Fruit fly (Drosophila melanogaster): Measurements from ENCODE around the gene Sec15.

The Sec15 gene

DNA sequence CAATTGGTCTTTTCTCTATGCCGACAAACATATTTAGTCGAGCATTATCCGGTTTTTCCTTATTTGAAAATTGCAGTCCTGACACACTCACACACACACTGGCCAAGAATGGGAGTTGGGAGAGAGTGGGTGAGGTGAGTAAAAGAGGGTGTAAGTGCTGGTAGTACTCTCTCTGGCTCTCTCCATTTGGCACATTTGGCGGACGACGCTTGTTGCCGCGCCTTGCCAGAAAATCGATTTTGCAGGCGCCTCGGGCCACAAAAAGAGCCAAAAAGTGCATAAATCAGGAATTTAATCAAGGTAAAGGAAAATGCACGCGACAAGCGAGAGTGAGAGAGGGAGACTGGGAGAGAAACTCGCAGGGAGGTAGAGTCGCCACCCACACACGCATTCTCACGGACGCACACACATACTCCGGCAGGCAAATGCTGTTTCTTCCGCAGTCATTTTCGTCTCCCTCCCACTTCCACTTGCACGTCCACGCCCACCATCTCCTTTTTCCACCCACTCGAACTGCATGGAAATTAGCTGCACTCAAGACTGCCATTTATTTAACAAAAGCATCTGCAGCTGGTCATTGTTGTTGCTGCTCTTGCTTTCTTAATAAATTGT, 11.1 kb downstream of the Sec15 start:
- no peak for TF ChIP-seq CG8478 (optimal IDR thresholded peaks at IDR 0.05)

DNA sequence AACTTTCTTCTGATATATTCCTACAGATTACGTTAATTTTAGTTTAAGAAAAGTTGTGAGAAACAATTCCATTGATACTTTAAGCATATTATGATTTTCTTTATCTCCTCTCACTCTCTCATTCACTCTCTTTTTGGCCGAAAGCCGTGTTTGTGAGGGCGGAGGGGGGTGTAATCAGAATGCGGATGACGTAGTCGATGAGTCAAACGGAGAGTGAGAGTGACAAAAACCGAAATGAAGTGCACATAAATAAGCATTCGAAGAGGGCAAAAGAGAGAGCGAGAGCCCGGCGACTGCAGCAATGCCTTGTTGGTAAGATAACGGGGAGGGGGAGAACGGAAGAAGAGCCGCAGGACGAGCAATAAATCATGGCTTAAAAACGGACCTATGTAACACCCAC, 13.5 kb downstream of the Sec15 start:
- no peak for TF ChIP-seq CTCF (optimal IDR thresholded peaks at IDR 0.05)
- TF ChIP-seq CG8478 (optimal IDR thresholded peaks at IDR 0.05) = no peak

DNA sequence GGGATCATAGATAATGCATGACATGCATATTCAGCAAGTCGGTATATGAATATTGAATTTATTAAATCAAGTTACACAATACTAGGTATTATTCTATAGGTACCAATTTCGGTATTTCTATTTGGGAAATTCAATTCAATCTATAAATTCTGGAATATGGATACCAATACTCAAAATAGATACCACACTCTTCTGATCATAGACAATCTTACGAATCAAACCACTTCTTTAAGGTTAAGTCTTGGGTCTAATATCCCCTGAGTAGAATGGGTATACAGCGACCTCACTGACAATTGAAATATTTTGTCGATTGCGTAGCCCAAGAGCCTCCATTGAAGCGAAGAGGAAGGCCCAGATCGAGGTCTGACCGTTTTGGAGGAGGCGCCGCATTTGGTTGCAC, 14.9 kb downstream of the Sec15 start:
- TF ChIP-seq CG8478 (optimal IDR thresholded peaks at IDR 0.05) (no peak), CTCF (optimal IDR thresholded peaks at IDR 0.05) (no peak)

DNA sequence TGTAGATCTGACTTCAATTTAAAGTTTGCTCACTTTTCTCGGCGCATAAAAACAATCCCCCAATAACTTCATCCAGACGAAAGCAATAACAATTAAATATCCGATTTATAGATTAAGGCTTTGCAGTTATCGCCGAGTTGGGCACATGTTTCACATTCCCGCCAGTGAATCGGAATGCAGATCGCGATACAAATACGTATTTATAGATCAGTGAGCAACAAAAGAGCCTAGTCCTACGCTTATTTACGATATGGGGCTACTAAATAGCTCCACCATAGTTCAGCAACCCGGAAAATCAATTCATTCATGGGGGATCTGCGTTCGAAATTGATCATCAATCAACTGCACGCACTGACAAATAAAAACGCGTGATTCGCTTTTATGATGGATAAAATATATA, 15.7 kb downstream of the Sec15 start:
- TF ChIP-seq CG8478 (optimal IDR thresholded peaks at IDR 0.05) (no peak), CTCF (optimal IDR thresholded peaks at IDR 0.05) (no peak)

DNA sequence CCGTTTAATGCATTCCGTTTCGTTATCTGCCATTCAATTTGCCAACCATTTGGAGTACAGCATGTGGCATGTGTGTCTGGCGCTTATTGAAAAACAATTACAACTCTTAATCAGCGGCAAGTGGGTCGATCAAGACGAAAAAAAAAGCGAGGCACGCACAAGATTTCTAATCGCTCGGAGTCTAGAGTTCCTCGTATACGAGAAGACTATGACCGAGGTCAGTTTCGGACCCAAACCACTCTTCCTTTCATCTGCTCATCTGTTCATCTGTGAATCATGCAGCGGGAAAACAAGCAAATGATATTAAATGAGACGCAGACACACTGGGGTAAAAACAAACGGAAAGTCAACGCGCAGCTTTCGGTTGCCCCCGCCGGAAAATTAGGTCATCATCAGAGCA, 16.3 kb downstream of the Sec15 start:
- TF ChIP-seq CG8478 (optimal IDR thresholded peaks at IDR 0.05) (no peak), CTCF (optimal IDR thresholded peaks at IDR 0.05) (no peak)

DNA sequence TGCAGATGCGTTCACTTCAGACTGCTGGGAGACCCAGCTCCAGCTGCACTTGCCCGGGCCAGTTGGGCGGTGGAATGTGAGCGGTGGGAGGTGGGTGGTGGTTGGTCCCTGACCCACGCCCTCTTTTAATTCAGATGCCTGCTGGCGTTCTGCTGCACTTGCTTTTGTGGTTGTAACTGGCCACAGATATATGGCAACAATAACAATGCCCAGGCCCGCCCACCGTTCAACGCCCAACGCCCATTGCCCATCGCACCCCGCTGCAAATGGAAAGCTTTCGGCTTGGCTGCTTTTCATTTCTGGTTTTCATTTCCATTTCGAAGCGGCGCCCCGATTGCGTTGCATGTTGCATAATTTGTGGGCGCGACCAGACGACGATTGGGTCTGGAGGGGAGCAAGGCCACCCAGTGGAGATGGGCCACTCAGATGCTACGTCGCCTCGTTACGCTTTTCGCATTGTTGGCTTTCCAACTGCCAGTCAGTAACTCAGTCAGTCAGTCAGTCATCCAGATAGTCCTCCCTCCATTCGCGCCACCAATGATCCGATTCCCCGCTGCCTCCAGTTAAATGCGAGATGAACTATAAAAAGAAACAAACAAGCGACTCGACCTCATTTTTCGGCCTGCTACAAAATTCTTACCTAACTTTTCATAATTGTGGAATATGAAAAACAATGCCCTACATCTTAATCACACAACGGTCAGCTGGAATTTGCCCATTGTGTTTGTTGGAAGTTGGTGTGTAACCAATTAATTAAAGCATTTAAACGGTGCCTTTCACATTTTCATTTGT, 17.3 kb downstream of the Sec15 start:
- no peak for TF ChIP-seq CG8478 (optimal IDR thresholded peaks at IDR 0.05)
- no peak for TF ChIP-seq CTCF (optimal IDR thresholded peaks at IDR 0.05)

DNA sequence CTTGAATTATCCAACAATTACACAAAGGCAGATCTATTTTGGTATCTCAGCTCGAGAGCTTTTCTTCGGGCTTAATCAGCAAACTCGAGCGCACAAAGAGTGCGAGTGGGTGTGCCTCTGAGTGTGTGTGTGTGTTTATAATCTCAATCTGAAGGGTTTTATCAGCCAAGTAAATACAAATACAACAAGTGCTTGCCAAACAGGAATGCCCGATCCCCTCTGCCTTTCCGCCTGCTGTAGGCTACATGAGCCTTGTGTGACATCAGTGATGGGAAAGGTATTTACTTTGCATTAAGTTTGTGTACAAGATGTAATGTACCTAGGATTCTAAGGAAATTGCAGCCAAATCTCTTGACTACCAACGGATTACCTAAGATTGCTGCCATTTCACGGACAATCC, 18.4 kb downstream of the Sec15 start:
- no peak for TF ChIP-seq CG8478 (optimal IDR thresholded peaks at IDR 0.05)
- no peak for TF ChIP-seq CTCF (optimal IDR thresholded peaks at IDR 0.05)

DNA sequence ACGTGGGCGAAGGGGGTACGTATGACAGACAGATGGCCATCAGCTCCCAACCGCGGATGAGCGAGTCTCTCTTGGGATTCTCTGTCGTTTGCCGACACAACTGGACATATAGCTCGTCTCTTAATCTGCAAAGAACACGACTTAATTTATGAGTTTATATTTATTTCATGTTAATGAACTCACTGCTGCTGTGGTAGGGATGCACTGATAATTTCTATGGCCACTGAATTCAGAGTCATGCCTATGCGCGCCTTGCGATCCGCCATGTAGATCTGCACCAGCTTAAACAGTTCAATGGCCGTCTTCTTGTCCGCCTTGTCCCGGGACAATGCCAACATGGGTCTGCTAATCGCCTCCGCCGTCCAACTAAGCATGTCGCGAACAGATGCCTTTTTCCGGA, 22.8 kb downstream of the Sec15 start:
- TF ChIP-seq CTCF (optimal IDR thresholded peaks at IDR 0.05) (no peak), CG8478 (optimal IDR thresholded peaks at IDR 0.05) (no peak)

DNA sequence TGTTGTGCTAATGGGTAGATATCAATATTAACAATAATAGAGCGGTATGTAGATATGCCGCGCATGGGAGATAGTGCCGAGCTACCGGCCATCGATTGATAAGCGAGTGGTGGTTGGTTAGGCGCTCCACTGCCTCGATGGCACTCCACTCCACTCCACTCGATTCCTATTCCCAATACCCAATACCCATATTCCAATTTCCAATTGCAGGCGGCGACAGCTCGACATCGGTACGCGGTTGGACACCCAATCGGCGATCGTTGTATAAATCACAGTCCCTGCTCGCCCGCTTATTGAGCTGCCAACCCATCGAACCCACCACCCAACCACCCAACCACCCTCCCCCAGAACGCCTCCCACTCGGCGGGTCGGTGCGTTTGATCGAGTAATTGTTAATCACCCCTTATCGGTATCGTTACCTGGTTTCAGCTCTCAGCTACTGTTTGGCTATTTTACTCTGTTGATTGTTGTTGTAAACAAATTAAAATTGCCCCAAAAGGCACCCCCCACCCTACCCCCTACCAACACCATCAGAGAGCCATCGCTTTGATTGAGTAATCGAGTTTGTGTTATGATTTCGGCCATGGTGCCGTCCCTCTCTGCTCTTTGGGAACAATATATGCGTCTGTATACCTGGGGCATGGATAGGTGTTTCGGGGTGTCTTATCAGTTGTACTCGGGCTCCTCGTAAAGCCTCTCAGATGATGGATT, 26.7 kb downstream of the Sec15 start, which contains the start of gene HHEX:
Gene HHEX (minus strand): TSS at position 51 of the 711 bp plus-strand sequence.
- no peak for TF ChIP-seq CTCF (optimal IDR thresholded peaks at IDR 0.05)
- TF ChIP-seq CG8478 (optimal IDR thresholded peaks at IDR 0.05) = no peak

DNA sequence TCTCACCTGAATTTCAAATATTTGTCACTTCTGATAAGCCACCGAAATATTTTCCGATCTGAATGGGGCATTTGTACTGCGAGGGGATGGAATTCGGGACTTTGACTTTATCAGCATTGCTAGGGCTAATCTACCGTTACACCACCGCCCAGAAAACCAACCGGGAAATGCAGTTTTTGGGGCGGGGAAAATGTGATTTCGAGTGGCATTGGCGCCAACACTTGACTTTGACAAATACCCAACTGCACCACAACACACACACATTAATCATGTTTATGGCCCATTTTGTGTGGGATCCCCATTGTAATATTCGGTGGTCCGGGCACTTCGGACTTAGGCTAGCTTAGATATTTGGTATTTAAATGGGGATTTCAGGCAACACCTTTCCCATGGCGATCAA, 28.8 kb downstream of the Sec15 start:
- no peak for TF ChIP-seq CG8478 (optimal IDR thresholded peaks at IDR 0.05)
- TF ChIP-seq CTCF (optimal IDR thresholded peaks at IDR 0.05) = no peak

DNA sequence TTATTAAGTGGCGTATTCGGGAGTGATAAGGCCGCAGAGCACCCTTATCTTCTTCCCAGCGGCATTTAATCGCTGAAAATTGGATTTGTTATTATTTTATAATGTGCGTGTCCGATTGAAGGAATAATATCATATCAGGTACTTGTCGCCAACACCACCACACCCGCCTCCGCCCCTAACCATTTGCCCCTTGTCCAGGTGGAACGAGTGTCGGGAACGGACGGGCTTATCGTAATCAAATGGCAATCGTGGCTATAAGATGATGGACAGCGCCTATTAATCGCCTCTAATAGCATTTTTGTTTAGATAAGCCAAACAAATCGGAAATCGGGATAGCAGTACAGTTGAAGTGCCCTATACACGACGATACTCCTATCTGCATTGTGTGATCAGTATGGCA, 29.6 kb downstream of the Sec15 start:
- no peak for TF ChIP-seq CG8478 (optimal IDR thresholded peaks at IDR 0.05)
- TF ChIP-seq CTCF (optimal IDR thresholded peaks at IDR 0.05) = no peak

DNA sequence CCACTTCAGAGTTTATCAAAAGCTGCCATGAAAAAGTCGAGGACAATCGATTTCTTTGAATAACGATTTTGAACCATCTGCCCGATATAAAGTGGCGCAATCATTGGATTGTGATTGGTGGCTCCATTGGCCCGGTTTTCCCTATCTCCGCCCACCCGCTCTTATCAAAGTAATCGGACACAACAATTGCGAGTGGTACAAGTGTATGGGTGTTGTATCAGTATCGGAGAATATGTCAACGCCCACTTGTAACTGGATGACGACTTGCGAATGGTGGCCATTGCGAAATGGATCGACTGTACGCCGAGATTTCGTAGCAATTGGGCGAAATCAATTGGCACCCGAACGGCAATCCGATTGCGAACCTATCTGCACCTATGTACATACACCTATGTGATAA, 30.2 kb downstream of the Sec15 start:
- TF ChIP-seq CTCF (optimal IDR thresholded peaks at IDR 0.05) = no peak
- TF ChIP-seq CG8478 (optimal IDR thresholded peaks at IDR 0.05) = no peak

DNA sequence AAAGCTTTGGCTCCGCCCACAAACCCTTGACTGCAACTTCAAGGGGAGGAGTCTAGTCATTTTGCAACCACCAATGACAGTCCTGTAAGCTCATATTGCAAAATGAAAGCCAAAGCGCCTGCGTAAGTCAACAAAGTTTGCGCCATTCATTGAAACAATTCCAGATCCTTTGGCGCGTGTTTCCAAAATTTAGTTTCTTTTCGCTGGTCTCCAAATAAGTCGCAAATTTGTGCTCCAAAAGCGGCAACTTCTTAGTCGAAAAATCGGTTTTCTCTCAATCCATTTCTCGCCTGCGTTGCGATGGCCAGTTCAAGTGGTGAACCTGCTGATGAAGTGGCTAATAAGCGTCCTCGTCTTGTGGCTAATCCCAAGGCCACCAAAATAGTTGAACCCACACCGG, 34.1 kb downstream of the Sec15 start, which contains the start of gene dmrt93B:
Gene dmrt93B (plus strand): TSS at position 301 of the 400 bp plus-strand sequence.
- no peak for TF ChIP-seq CG8478 (optimal IDR thresholded peaks at IDR 0.05)
- TF ChIP-seq CTCF (optimal IDR thresholded peaks at IDR 0.05) = no peak

DNA sequence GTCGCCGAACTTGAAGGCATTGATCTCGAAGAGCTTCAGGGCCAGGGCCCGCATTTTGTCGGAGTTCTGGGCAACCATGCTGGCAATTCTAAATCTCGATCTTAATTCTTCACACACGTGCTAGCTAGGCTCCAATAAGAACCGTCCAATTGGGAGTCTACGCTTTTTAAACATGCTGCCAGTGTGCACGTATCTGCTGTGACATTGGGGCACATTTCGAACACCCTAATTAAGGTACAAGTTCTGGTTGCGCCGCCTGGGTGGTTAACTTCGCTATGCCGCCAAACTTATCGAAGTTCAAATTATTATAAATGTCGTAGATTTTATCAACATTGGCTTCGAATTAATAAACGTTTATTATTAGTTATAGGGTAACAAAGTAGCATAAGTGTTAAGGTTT, 34.6 kb downstream of the Sec15 start, which contains the start of gene r-l:
Gene r-l (minus strand): TSS at position 179 of the 400 bp plus-strand sequence.
- TF ChIP-seq CTCF (optimal IDR thresholded peaks at IDR 0.05) (peak; percentile 30 to 49), CG8478 (optimal IDR thresholded peaks at IDR 0.05) (no peak)

DNA sequence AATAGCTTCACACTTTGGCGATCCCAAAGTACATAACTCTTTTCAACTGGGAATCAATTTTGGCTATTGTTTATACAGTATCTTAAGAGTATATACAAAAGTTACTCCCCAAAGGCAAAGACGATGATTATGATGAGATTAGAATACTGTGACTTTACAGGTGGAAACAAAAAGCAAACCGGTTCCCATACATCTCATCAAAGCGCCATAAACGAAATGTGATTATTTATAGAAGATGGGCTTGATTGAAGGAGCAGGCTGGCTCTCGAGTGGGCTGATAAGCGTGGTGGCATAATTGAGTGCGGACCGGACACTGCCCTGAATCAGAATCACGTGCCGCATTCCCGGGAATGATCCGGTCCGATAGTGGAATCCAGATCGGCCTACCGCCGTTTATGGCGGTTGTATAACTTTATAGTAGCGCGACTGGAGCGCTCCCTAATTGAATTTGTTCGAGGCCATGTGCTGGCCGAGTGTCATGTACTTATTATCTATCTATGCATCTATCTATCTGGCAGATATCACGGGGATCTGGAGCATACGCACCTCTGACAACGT, 35.8 kb downstream of the Sec15 start:
- TF ChIP-seq CTCF (optimal IDR thresholded peaks at IDR 0.05) (no peak), CG8478 (optimal IDR thresholded peaks at IDR 0.05) (no peak)
